Worm (Caenorhabditis elegans) whole organism, L1 larva: Measurements from ENCODE around the gene let-413.
A peak's percentile ranks its signal among the peaks of the same experiment; 100 is the strongest.

Source experiments
- C16A3.4 ChIP-seq: fragments of 150-350 bp; optimal IDR thresholded peaks from 2 replicates; lab custom pipeline; 2014; ENCODE audit warnings: missing biosample characterization, missing genetic modification characterization
- C34B4.2 ChIP-seq: sonication (generic microtip); optimal IDR thresholded peaks from 2 replicates; lab custom pipeline; 2017; ENCODE audit warnings: mild to moderate bottlenecking, missing genetic modification characterization, missing compliant biosample characterization
- Y116A8C.19 ChIP-seq: sonication (generic microtip); optimal IDR thresholded peaks from 2 replicates; lab custom pipeline; 2016; ENCODE audit warnings: missing compliant biosample characterization, missing genetic modification characterization, borderline replicate concordance
- aly-2 ChIP-seq: fragments of 150-350 bp; optimal IDR thresholded peaks from 2 replicates; lab custom pipeline; 2014; ENCODE audit warnings: missing biosample characterization, missing genetic modification characterization
- blmp-1 ChIP-seq: fragments of 150-350 bp; optimal IDR thresholded peaks from 2 replicates; lab custom pipeline; 2014; ENCODE audit warnings: missing biosample characterization, missing genetic modification characterization
- ceh-8 ChIP-seq: fragments of 200-800 bp; sonication (Bioruptor generic); optimal IDR thresholded peaks from 2 replicates; lab custom pipeline; 2018; ENCODE audit warnings: mild to moderate bottlenecking, missing genetic modification characterization, moderate library complexity, missing compliant biosample characterization
- ceh-82 ChIP-seq, 3 experiments: fragments of 150-350 bp in 1 of 3; sonication (generic microtip) in 2 of 3; optimal IDR thresholded peaks; 2 replicates each; lab custom pipeline; 2014 to 2017; ENCODE audit warnings: missing biosample characterization in 3 of 3, missing genetic modification characterization in 3 of 3
- dpl-1 ChIP-seq, 3 experiments: fragments of 150-350 bp in 2 of 3; sonication (generic microtip) in 1 of 3; optimal IDR thresholded peaks; 2 replicates each; lab custom pipeline; 2014 to 2017; ENCODE audit warnings: missing biosample characterization in 3 of 3, missing genetic modification characterization in 3 of 3, missing genetic modification reagents in 3 of 3
- efl-1 ChIP-seq, 4 experiments: fragments of 150-350 bp; optimal IDR thresholded peaks in 3 of 4; peaks in 1 of 4; 1 replicate in 1 of 4; 2 replicates in 3 of 4; lab custom pipeline; 2014; ENCODE audit warnings: missing biosample characterization in 2 of 4, missing genetic modification characterization in 2 of 4, missing genetic modification reagents in 2 of 4
- egl-27 ChIP-seq, 2 experiments: fragments of 150-350 bp in 1 of 2; sonication (generic microtip); optimal IDR thresholded peaks; 3 replicates each; lab custom pipeline; 2017 to 2018; ENCODE audit warnings: missing biosample characterization in 2 of 2, missing genetic modification characterization in 2 of 2, missing genetic modification reagents in 2 of 2
- ets-5 ChIP-seq: fragments of 200-800 bp; sonication (Bioruptor generic); IDR thresholded peaks from 2 replicates; pipeline ENCODE4 v1.3.6; 2022; ENCODE audit warnings: missing genetic modification characterization, missing compliant biosample characterization
- irx-1 ChIP-seq: sonication (generic microtip); optimal IDR thresholded peaks from 2 replicates; lab custom pipeline; 2016; ENCODE audit warnings: missing genetic modification characterization, missing compliant biosample characterization
- isw-1 ChIP-seq: fragments of 200-800 bp; sonication (Bioruptor generic); IDR thresholded peaks from 2 replicates; pipeline ENCODE4 v1.3.6; 2022; ENCODE audit warnings: missing genetic modification characterization, missing compliant biosample characterization
- lin-35 ChIP-seq, 2 experiments: fragments of 150-350 bp; optimal IDR thresholded peaks; 2 replicates each; lab custom pipeline; 2014; ENCODE audit warnings: missing biosample characterization in 2 of 2, missing genetic modification characterization in 2 of 2, missing genetic modification reagents in 2 of 2
- lsy-2 ChIP-seq, 2 experiments: fragments of 150-350 bp; optimal IDR thresholded peaks; 2 replicates each; lab custom pipeline; 2014; ENCODE audit warnings: missing biosample characterization in 2 of 2, missing genetic modification characterization in 2 of 2
- mep-1 ChIP-seq: fragments of 150-350 bp; optimal IDR thresholded peaks from 2 replicates; lab custom pipeline; 2014; ENCODE audit warnings: missing biosample characterization, missing genetic modification characterization
- nhr-11 ChIP-seq: fragments of 150-350 bp; optimal IDR thresholded peaks from 2 replicates; lab custom pipeline; 2014; ENCODE audit warnings: missing biosample characterization, missing genetic modification characterization
- nhr-20 ChIP-seq: sonication (generic microtip); optimal IDR thresholded peaks from 2 replicates; lab custom pipeline; 2016; ENCODE audit warnings: mild to moderate bottlenecking, missing genetic modification characterization, missing compliant biosample characterization
- nhr-76 ChIP-seq: sonication (generic microtip); optimal IDR thresholded peaks from 2 replicates; lab custom pipeline; 2017; ENCODE audit warnings: missing biosample characterization, missing genetic modification characterization
- nhr-84 ChIP-seq: sonication (generic microtip); optimal IDR thresholded peaks from 2 replicates; lab custom pipeline; 2017; ENCODE audit warnings: missing biosample characterization, missing genetic modification characterization
- nhr-85 ChIP-seq: sonication (generic microtip); peaks from one replicate; lab custom pipeline; 2016; ENCODE audit warnings: missing genetic modification characterization, inconsistent platforms, missing compliant biosample characterization
- pqm-1 ChIP-seq: sonication (generic microtip); optimal IDR thresholded peaks from 3 replicates; lab custom pipeline; 2017; ENCODE audit warnings: missing biosample characterization, missing genetic modification characterization
- rnt-1 ChIP-seq: sonication (generic microtip); optimal IDR thresholded peaks from 2 replicates; lab custom pipeline; 2016; ENCODE audit warnings: mild to moderate bottlenecking, missing genetic modification characterization, moderate library complexity, missing compliant biosample characterization
- skn-1 ChIP-seq: fragments of 150-350 bp; optimal IDR thresholded peaks from 2 replicates; lab custom pipeline; 2014; ENCODE audit warnings: missing biosample characterization, missing genetic modification characterization
- snu-23 ChIP-seq: sonication (generic microtip); optimal IDR thresholded peaks from 2 replicates; lab custom pipeline; 2016; ENCODE audit warnings: missing genetic modification characterization, missing compliant biosample characterization
- sox-4 ChIP-seq: sonication (generic microtip); optimal IDR thresholded peaks from 2 replicates; lab custom pipeline; 2016; ENCODE audit warnings: missing genetic modification characterization, missing compliant biosample characterization
- sup-37 ChIP-seq: fragments of 200-800 bp; sonication (Bioruptor generic); optimal IDR thresholded peaks from 2 replicates; lab custom pipeline; 2018; ENCODE audit warnings: mild to moderate bottlenecking, missing genetic modification characterization, missing compliant biosample characterization
- zip-4 ChIP-seq: fragments of 200-800 bp; sonication (Bioruptor generic); optimal IDR thresholded peaks from 2 replicates; lab custom pipeline; 2018; ENCODE audit warnings: mild to moderate bottlenecking, missing genetic modification characterization, moderate library complexity, missing compliant biosample characterization
- ztf-11 ChIP-seq, 2 experiments: sonication (generic microtip); optimal IDR thresholded peaks; 2 replicates each; lab custom pipeline; 2016 to 2017; ENCODE audit warnings: missing genetic modification characterization in 2 of 2, missing biosample characterization in 1 of 2, missing compliant biosample characterization in 1 of 2
- ztf-4 ChIP-seq: fragments of 150-350 bp; optimal IDR thresholded peaks from 2 replicates; lab custom pipeline; 2014; ENCODE audit warnings: missing biosample characterization, missing genetic modification characterization

The let-413 gene

ce11 chrV:7958740-7959320 lies 18.7 kb downstream of the let-413 start, which contains the start of the genes clec-217 and F26D11.2:
TSS of gene clec-217 (minus strand) at chrV:7958840.
TSS of gene F26D11.2 (plus strand) at chrV:7959270.
- TF ChIP-seq lsy-2 (tag; optimal IDR thresholded peaks at IDR 0.05; lab: Kevin White, UChicago) = no peak
- peak; percentile 40 for TF ChIP-seq blmp-1 (tag; lab: Kevin White, UChicago)
- TF ChIP-seq, all 84 proteins: peak for 1

ce11 chrV:7956218-7956617 lies 21.4 kb downstream of the let-413 start, which contains the start of gene pals-34:
TSS of gene pals-34 (minus strand) at chrV:7956497.
- no peak for TF ChIP-seq ets-5 (GFP tag; lab: Robert Waterston, UW)
- TF ChIP-seq efl-1 (optimal IDR thresholded peaks at IDR 0.05; lab: Kevin White, UChicago) = no peak
- peak in 1 of 2 experiments; percentile 87 for TF ChIP-seq efl-1 (GFP tag; optimal IDR thresholded peaks at IDR 0.05 in 1 of 2; lab: Kevin White, UChicago)

- TF ChIP-seq ztf-11 (tag; optimal IDR thresholded peaks at IDR 0.05; lab: Kevin White, UChicago) (no peak), mep-1 (no peak), lin-35 (GFP tag; optimal IDR thresholded peaks at IDR 0.05; lab: Kevin White, UChicago) (peak; percentile 22 to 86), C16A3.4 (tag; lab: Kevin White, UChicago) (peak; percentile 15), dpl-1 (GFP tag; optimal IDR thresholded peaks at IDR 0.05; lab: Kevin White, UChicago) (peak; percentile 44 to 73 (median 66)), irx-1 (tag; lab: Kevin White, UChicago) (no peak), efl-1 (optimal IDR thresholded peaks at IDR 0.05; lab: Kevin White, UChicago) (peak; percentile 56 to 66), efl-1 (GFP tag; optimal IDR thresholded peaks at IDR 0.05 in 1 of 2; lab: Kevin White, UChicago) (peak; percentile 68 to 98), lsy-2 (tag; optimal IDR thresholded peaks at IDR 0.05; lab: Kevin White, UChicago) (peak in 1 of 2 experiments; percentile 44), ceh-82 (tag; optimal IDR thresholded peaks at IDR 0.05; lab: Kevin White, UChicago) (peak in 1 of 3 experiments; percentile 4), skn-1 (tag; lab: Kevin White, UChicago) (peak; percentile 62), zip-4 (GFP tag; lab: Kevin White, UChicago) (peak; percentile 38)
These were observed 22.4 kb downstream of the let-413 start, which contains the start of gene F26D11.12 for ce11 chrV:7955168-7955567. TSS of gene F26D11.12 (minus strand) at chrV:7955312.

ce11 chrV:7954552-7954951 lies 23.0 kb downstream of the let-413 start, which contains the start of gene F26D11.13:
TSS of gene F26D11.13 (minus strand) at chrV:7954652.
- TF ChIP-seq nhr-11 (tag; lab: Kevin White, UChicago) (no peak), snu-23 (GFP tag; lab: Kevin White, UChicago) (no peak), sup-37 (GFP tag; lab: Kevin White, UChicago) (no peak), egl-27 (tag; optimal IDR thresholded peaks at IDR 0.05; lab: Kevin White, UChicago) (no peak), ceh-82 (tag; optimal IDR thresholded peaks at IDR 0.05; lab: Kevin White, UChicago) (no peak), ztf-4 (tag; lab: Kevin White, UChicago) (no peak), Y116A8C.19 (no peak), sox-4 (tag; lab: Kevin White, UChicago) (no peak), pqm-1 (no peak)

- TF ChIP-seq nhr-20 (tag; lab: Kevin White, UChicago) (no peak), aly-2 (tag; lab: Kevin White, UChicago) (no peak), nhr-84 (tag; lab: Kevin White, UChicago) (no peak), sox-4 (tag; lab: Kevin White, UChicago) (no peak), rnt-1 (tag; lab: Kevin White, UChicago) (no peak), nhr-85 (tag; lab: Kevin White, UChicago) (no peak), ceh-8 (GFP tag; lab: Kevin White, UChicago) (no peak), ztf-4 (tag; lab: Kevin White, UChicago) (no peak), C34B4.2 (tag; lab: Kevin White, UChicago) (no peak), nhr-76 (tag; lab: Kevin White, UChicago) (no peak), isw-1 (GFP tag; lab: Robert Waterston, UW) (no peak)
These were observed 24.7 kb downstream of the let-413 start, which contains the start of gene clec-216 for ce11 chrV:7952855-7953254. TSS of gene clec-216 (minus strand) at chrV:7952955.
